Worm (Caenorhabditis elegans): ENCODE measurements around the gene srw-76.

DNA sequence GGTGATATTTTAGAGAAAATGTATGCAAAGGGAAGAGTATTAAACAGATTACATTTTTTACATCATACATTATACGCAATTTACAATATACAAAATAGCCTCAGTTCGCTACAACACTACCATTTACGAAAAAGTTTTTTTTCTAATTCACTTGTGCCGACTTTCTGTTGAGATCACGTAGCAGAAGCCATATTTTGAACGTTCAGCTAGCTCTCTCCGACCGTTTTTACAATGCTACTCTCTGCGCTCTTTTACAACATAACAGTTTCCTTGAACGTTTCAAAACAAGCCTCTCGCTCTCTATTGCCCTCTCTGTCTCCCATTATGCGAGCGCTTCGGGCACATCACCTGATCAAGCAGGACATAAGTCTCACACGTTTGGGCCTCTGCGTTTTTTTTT is 35.0 kb downstream of the srw-76 start, which contains the start of gene T03E6.8:
- TF ChIP-seq ama-1 (optimal IDR thresholded peaks at IDR 0.05): no peak
- no peak for TF ChIP-seq tbx-37 (GFP tag; conservative IDR thresholded peaks at IDR 0.05)
- TF ChIP-seq flt-1 (GFP tag; IDR thresholded peaks at IDR 0.05): no peak
- no peak for TF ChIP-seq hmg-4 (GFP tag; optimal IDR thresholded peaks at IDR 0.05)
